Worm (Caenorhabditis elegans): ENCODE measurements around the gene pwp-1.

The pwp-1 gene

ce11 chrIV:13238943-13239861, 2.8 kb upstream of the pwp-1 start, which contains the start of gene tag-115:
tag-115 (minus strand) TSS chrIV:13239414.
- TF ChIP-seq ama-1 (optimal IDR thresholded peaks at IDR 0.05) (peak; percentile 47), nhr-23 (tag; optimal IDR thresholded peaks at IDR 0.05) (no peak), ZK546.5 (tag; optimal IDR thresholded peaks at IDR 0.05) (no peak), egl-27 (tag; optimal IDR thresholded peaks at IDR 0.05) (no peak), mbf-1 (tag; optimal IDR thresholded peaks at IDR 0.05) (no peak), F13H6.1 (tag; optimal IDR thresholded peaks at IDR 0.05) (no peak), sma-3 (GFP tag; optimal IDR thresholded peaks at IDR 0.05) (peak; percentile 17), mdl-1 (tag; optimal IDR thresholded peaks at IDR 0.05) (no peak), nhr-6 (tag; optimal IDR thresholded peaks at IDR 0.05) (no peak), C34F6.9 (tag; optimal IDR thresholded peaks at IDR 0.05) (peak; percentile 38), snpc-4 (tag; optimal IDR thresholded peaks at IDR 0.05) (no peak), unc-62 (GFP tag; optimal IDR thresholded peaks at IDR 0.05) (no peak), ztf-4 (tag; optimal IDR thresholded peaks at IDR 0.05) (no peak), ceh-82 (tag; optimal IDR thresholded peaks at IDR 0.05) (no peak), unc-55 (GFP tag; optimal IDR thresholded peaks at IDR 0.05) (peak; percentile 8), nhr-21 (tag; optimal IDR thresholded peaks at IDR 0.05) (peak; percentile 1), lin-13 (GFP tag; optimal IDR thresholded peaks at IDR 0.05) (no peak), nhr-25 (tag; optimal IDR thresholded peaks at IDR 0.05) (peak; percentile 5), lsy-2 (tag; optimal IDR thresholded peaks at IDR 0.05) (peak in 1 of 2 experiments; percentile 23), nhr-129 (tag; optimal IDR thresholded peaks at IDR 0.05) (no peak)

ce11 chrIV:13231393-13231792, 5.0 kb downstream of the pwp-1 start:
- TF ChIP-seq unc-55 (GFP tag; optimal IDR thresholded peaks at IDR 0.05) (peak; percentile 73), gmeb-1 (tag; optimal IDR thresholded peaks at IDR 0.05) (peak; percentile 5), crh-2 (tag; optimal IDR thresholded peaks at IDR 0.05) (peak; percentile 73), lin-13 (GFP tag; optimal IDR thresholded peaks at IDR 0.05) (peak; percentile 60), sem-4 (tag; optimal IDR thresholded peaks at IDR 0.05) (no peak), mdl-1 (tag; optimal IDR thresholded peaks at IDR 0.05) (no peak), C34F6.9 (tag; optimal IDR thresholded peaks at IDR 0.05) (peak; percentile 55), fos-1 (tag; optimal IDR thresholded peaks at IDR 0.05) (peak; percentile 9), nhr-23 (tag; optimal IDR thresholded peaks at IDR 0.05) (no peak), nhr-6 (tag; optimal IDR thresholded peaks at IDR 0.05) (peak; percentile 7), alr-1 (tag; optimal IDR thresholded peaks at IDR 0.05) (no peak), lsy-2 (tag; optimal IDR thresholded peaks at IDR 0.05) (peak; percentile 88 to 98), nhr-129 (tag; optimal IDR thresholded peaks at IDR 0.05) (peak; percentile 81)

ce11 chrIV:13221657-13222056, 14.7 kb downstream of the pwp-1 start, which contains the start of gene C48D1.5:
C48D1.5 (plus strand) TSS chrIV:13221957.
- TF ChIP-seq nhr-12 (tag; optimal IDR thresholded peaks at IDR 0.05) (no peak), nhr-6 (tag; optimal IDR thresholded peaks at IDR 0.05) (no peak), Y55F3AM.14 (GFP tag; optimal IDR thresholded peaks at IDR 0.05) (no peak), nhr-10 (tag; optimal IDR thresholded peaks at IDR 0.05) (no peak), snpc-4 (tag; optimal IDR thresholded peaks at IDR 0.05) (no peak), alr-1 (tag; optimal IDR thresholded peaks at IDR 0.05) (no peak), zag-1 (tag; optimal IDR thresholded peaks at IDR 0.05) (no peak), unc-62 (GFP tag; optimal IDR thresholded peaks at IDR 0.05) (no peak), nhr-11 (tag; optimal IDR thresholded peaks at IDR 0.05) (no peak), elt-3 (tag; optimal IDR thresholded peaks at IDR 0.05) (no peak), sma-3 (GFP tag; optimal IDR thresholded peaks at IDR 0.05) (no peak), sem-4 (tag; optimal IDR thresholded peaks at IDR 0.05) (no peak), gmeb-1 (tag; optimal IDR thresholded peaks at IDR 0.05) (no peak), nhr-77 (tag; optimal IDR thresholded peaks at IDR 0.05) (no peak)

ce11 chrIV:13220594-13220993, 15.8 kb downstream of the pwp-1 start:
- no peak for TF ChIP-seq unc-62 (GFP tag; optimal IDR thresholded peaks at IDR 0.05)
- no peak for TF ChIP-seq unc-39 (tag; optimal IDR thresholded peaks at IDR 0.05)
- TF ChIP-seq nhr-21 (tag; optimal IDR thresholded peaks at IDR 0.05): no peak
- no peak for TF ChIP-seq alr-1 (tag; optimal IDR thresholded peaks at IDR 0.05)
- TF ChIP-seq gmeb-1 (tag; optimal IDR thresholded peaks at IDR 0.05): no peak
- no peak for TF ChIP-seq sem-4 (tag; optimal IDR thresholded peaks at IDR 0.05)
- TF ChIP-seq ztf-11 (tag; optimal IDR thresholded peaks at IDR 0.05): no peak
- TF ChIP-seq lin-13 (GFP tag; optimal IDR thresholded peaks at IDR 0.05): no peak
- no peak for TF ChIP-seq lsy-2 (tag; optimal IDR thresholded peaks at IDR 0.05)
- no peak for TF ChIP-seq skn-1 (tag; optimal IDR thresholded peaks at IDR 0.05)

All from whole organism, L2 larva.